Worm (Caenorhabditis elegans) whole organism, mixed stage, embryonic: ENCODE measurements around the gene vrk-1.
A peak's percentile ranks its signal among the peaks of the same experiment; 100 is the strongest.

Source experiments
- M03D4.4 ChIP-seq: sonication (generic microtip); optimal IDR thresholded peaks from 2 replicates; lab custom pipeline; 2017; ENCODE audit warnings: mild to moderate bottlenecking, missing genetic modification characterization, missing compliant biosample characterization
- bed-3 ChIP-seq: fragments of 200-800 bp; sonication (Bioruptor generic); optimal IDR thresholded peaks from 3 replicates; lab custom pipeline; 2018; ENCODE audit warnings: mild to moderate bottlenecking, missing genetic modification characterization, moderate library complexity, missing compliant biosample characterization
- blmp-1 ChIP-seq: fragments of 150-350 bp; optimal IDR thresholded peaks from 2 replicates; lab custom pipeline; 2014; ENCODE audit warnings: missing biosample characterization, missing genetic modification characterization
- ceh-39 ChIP-seq: fragments of 150-350 bp; optimal IDR thresholded peaks from 2 replicates; lab custom pipeline; 2014; ENCODE audit warnings: missing biosample characterization, missing genetic modification characterization
- ceh-43 ChIP-seq: fragments of 200-800 bp; sonication (Bioruptor generic); optimal IDR thresholded peaks from 2 replicates; lab custom pipeline; 2018; ENCODE audit warnings: mild to moderate bottlenecking, missing genetic modification characterization, moderate library complexity, missing compliant biosample characterization
- ceh-83 ChIP-seq: fragments of 200-800 bp; sonication (Bioruptor generic); optimal IDR thresholded peaks from 2 replicates; lab custom pipeline; 2018; ENCODE audit warnings: mild to moderate bottlenecking, missing genetic modification characterization, missing compliant biosample characterization
- ces-1 ChIP-seq: fragments of 150-350 bp; optimal IDR thresholded peaks from 2 replicates; lab custom pipeline; 2014; ENCODE audit warnings: missing biosample characterization, missing genetic modification reagents, missing genetic modification characterization
- cnd-1 ChIP-seq: fragments of 200-800 bp; sonication (Bioruptor generic); optimal IDR thresholded peaks from 2 replicates; lab custom pipeline; 2018; ENCODE audit warnings: mild to moderate bottlenecking, missing genetic modification characterization, missing compliant biosample characterization
- drap-1 ChIP-seq: fragments of 200-800 bp; sonication (Bioruptor generic); optimal IDR thresholded peaks from 3 replicates; lab custom pipeline; 2018; ENCODE audit warnings: mild to moderate bottlenecking, missing genetic modification characterization, missing compliant biosample characterization
- elt-1 ChIP-seq: sonication (generic microtip); optimal IDR thresholded peaks from 2 replicates; lab custom pipeline; 2017; ENCODE audit warnings: missing genetic modification characterization, mild to moderate bottlenecking, missing compliant biosample characterization, antibody characterized with exemption, moderate library complexity, borderline replicate concordance; ENCODE audit not compliant: insufficient read depth
- elt-3 ChIP-seq: fragments of 150-350 bp; optimal IDR thresholded peaks from 2 replicates; lab custom pipeline; 2014; ENCODE audit warnings: missing biosample characterization, missing genetic modification characterization
- flh-1 ChIP-seq: fragments of 200-800 bp; sonication (Bioruptor generic); optimal IDR thresholded peaks from 2 replicates; lab custom pipeline; 2018; ENCODE audit warnings: mild to moderate bottlenecking, missing genetic modification characterization, moderate library complexity, missing compliant biosample characterization
- ham-2 ChIP-seq: fragments of 200-800 bp; sonication (Bioruptor generic); optimal IDR thresholded peaks from 2 replicates; lab custom pipeline; 2018; ENCODE audit warnings: mild to moderate bottlenecking, missing genetic modification characterization, missing compliant biosample characterization
- hlh-1 ChIP-seq: fragments of 150-350 bp; optimal IDR thresholded peaks from 2 replicates; lab custom pipeline; 2014; ENCODE audit warnings: missing biosample characterization, missing genetic modification reagents, missing genetic modification characterization
- lin-13 ChIP-seq: fragments of 150-350 bp; optimal IDR thresholded peaks from 2 replicates; lab custom pipeline; 2014; ENCODE audit warnings: missing biosample characterization, missing genetic modification characterization
- lin-32 ChIP-seq: fragments of 200-800 bp; sonication (Bioruptor generic); optimal IDR thresholded peaks from 2 replicates; lab custom pipeline; 2018; ENCODE audit warnings: mild to moderate bottlenecking, missing genetic modification characterization, missing compliant biosample characterization
- lsy-2 ChIP-seq: fragments of 150-350 bp; optimal IDR thresholded peaks from 2 replicates; lab custom pipeline; 2014; ENCODE audit warnings: missing biosample characterization, missing genetic modification characterization
- mab-5 ChIP-seq: fragments of 150-350 bp; optimal IDR thresholded peaks from 2 replicates; lab custom pipeline; 2014; ENCODE audit warnings: missing biosample characterization, missing genetic modification characterization
- mep-1 ChIP-seq: fragments of 150-350 bp; optimal IDR thresholded peaks from 2 replicates; lab custom pipeline; 2017; ENCODE audit warnings: missing biosample characterization, missing genetic modification reagents, missing genetic modification characterization, inconsistent platforms
- mls-2 ChIP-seq: sonication (generic microtip); optimal IDR thresholded peaks from 2 replicates; lab custom pipeline; 2016; ENCODE audit warnings: mild to moderate bottlenecking, missing genetic modification characterization, moderate library complexity, missing compliant biosample characterization
- nhr-12 ChIP-seq: fragments of 150-350 bp; optimal IDR thresholded peaks from 2 replicates; lab custom pipeline; 2014; ENCODE audit warnings: missing biosample characterization, missing genetic modification characterization
- nhr-2 ChIP-seq: fragments of 150-350 bp; optimal IDR thresholded peaks from 2 replicates; lab custom pipeline; 2014; ENCODE audit warnings: missing biosample characterization, missing genetic modification characterization
- nhr-237 ChIP-seq: fragments of 150-350 bp; optimal IDR thresholded peaks from 2 replicates; lab custom pipeline; 2014; ENCODE audit warnings: missing biosample characterization, missing genetic modification characterization
- nhr-28 ChIP-seq: fragments of 150-350 bp; optimal IDR thresholded peaks from 2 replicates; lab custom pipeline; 2014; ENCODE audit warnings: missing biosample characterization, missing genetic modification characterization
- nhr-76 ChIP-seq: sonication (generic microtip); optimal IDR thresholded peaks from 2 replicates; lab custom pipeline; 2017; ENCODE audit warnings: missing biosample characterization, missing genetic modification characterization
- pha-4 ChIP-seq: fragments of 150-350 bp; optimal IDR thresholded peaks from 2 replicates; lab custom pipeline; 2018; ENCODE audit warnings: missing biosample characterization, missing genetic modification reagents, missing genetic modification characterization
- sem-2 ChIP-seq: fragments of 200-800 bp; sonication (Bioruptor generic); optimal IDR thresholded peaks from 2 replicates; lab custom pipeline; 2018; ENCODE audit warnings: mild to moderate bottlenecking, missing genetic modification characterization, missing compliant biosample characterization
- snpc-4 ChIP-seq: fragments of 150-350 bp; optimal IDR thresholded peaks from 2 replicates; lab custom pipeline; 2014; ENCODE audit warnings: missing biosample characterization, missing genetic modification characterization
- sptf-1 ChIP-seq: sonication (generic microtip); optimal IDR thresholded peaks from 2 replicates; lab custom pipeline; 2017; ENCODE audit warnings: mild to moderate bottlenecking, missing genetic modification characterization, moderate library complexity, missing compliant biosample characterization
- unc-120 ChIP-seq: sonication (generic microtip); optimal IDR thresholded peaks from 2 replicates; lab custom pipeline; 2017; ENCODE audit warnings: missing genetic modification characterization, missing compliant biosample characterization; ENCODE audit not compliant: poor library complexity, severe bottlenecking
- unc-39 ChIP-seq: fragments of 150-350 bp; optimal IDR thresholded peaks from 2 replicates; lab custom pipeline; 2014; ENCODE audit warnings: missing biosample characterization, missing genetic modification characterization
- unc-62 ChIP-seq: fragments of 150-350 bp; optimal IDR thresholded peaks from 2 replicates; lab custom pipeline; 2014; ENCODE audit warnings: missing biosample characterization, missing genetic modification reagents, missing genetic modification characterization
- ztf-11 ChIP-seq: fragments of 150-350 bp; optimal IDR thresholded peaks from 2 replicates; lab custom pipeline; 2014; ENCODE audit warnings: missing biosample characterization, missing genetic modification characterization

Gene vrk-1

DNA sequence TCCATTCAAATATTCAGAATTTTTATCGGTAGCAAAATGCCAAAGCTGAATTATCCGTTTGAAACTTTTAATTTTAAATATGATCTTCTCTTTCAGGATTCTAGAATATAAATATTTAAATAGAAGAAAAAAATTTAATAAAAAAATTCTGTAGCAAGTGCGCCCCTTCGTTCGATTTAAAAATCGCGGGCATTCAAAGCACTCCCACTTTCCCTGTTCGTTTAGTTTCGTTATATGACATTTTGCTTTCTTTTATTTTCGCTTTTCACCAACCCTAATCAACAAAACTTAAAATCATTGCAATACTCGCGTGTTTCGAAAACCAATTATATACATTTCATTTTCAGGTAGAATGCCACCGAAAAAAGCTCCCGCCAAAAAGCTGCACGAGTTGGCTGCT is at the start of gene vrk-1:
TSS of gene vrk-1 (plus strand) at position 348 of the 400 bp plus-strand sequence.
- no peak for TF ChIP-seq nhr-237 (tag; lab: Kevin White, UChicago)
- no peak for TF ChIP-seq ces-1
- no peak for TF ChIP-seq elt-1 (tag; lab: Kevin White, UChicago)
- no peak for TF ChIP-seq nhr-76 (tag; lab: Kevin White, UChicago)
- TF ChIP-seq lin-32 (GFP tag; lab: Kevin White, UChicago), result no peak
- TF ChIP-seq lin-13 (tag; lab: Kevin White, UChicago), result no peak
- TF ChIP-seq nhr-2, result no peak
- TF ChIP-seq ztf-11, result no peak
- no peak for TF ChIP-seq nhr-28 (tag; lab: Kevin White, UChicago)
- no peak for TF ChIP-seq nhr-12
- no peak for TF ChIP-seq mls-2 (tag; lab: Kevin White, UChicago)
- no peak for TF ChIP-seq ceh-43 (GFP tag; lab: Kevin White, UChicago)
- no peak for TF ChIP-seq blmp-1
- no peak for TF ChIP-seq ham-2 (GFP tag; lab: Kevin White, UChicago)
- no peak for TF ChIP-seq unc-39 (tag; lab: Kevin White, UChicago)
- no peak for TF ChIP-seq elt-3 (tag; lab: Kevin White, UChicago)
- no peak for TF ChIP-seq mep-1 (tag; lab: Kevin White, UChicago)
- TF ChIP-seq unc-62, result no peak
- no peak for TF ChIP-seq snpc-4 (tag; lab: Kevin White, UChicago)
- TF ChIP-seq M03D4.4 (tag; lab: Kevin White, UChicago), result no peak

DNA sequence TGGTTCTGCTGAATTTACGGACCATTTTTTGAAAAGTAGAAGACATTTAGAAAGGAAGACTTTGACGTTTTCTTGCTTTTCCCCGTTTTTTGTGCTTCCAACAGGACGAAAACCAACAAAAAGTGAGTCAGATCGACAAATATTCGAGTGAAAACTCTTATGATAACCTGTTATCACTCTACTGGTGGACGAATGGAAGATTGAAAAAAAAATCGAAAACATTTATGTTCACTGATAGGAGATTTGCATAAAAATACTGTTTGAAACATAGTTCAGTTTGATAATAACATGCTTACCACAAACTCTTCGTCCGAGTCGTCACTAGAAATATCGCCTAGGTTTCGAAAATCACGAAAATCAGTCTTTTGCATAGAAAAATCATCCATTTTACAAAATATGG is 49.4 kb upstream of the vrk-1 start:
- TF ChIP-seq nhr-2, result no peak
- no peak for TF ChIP-seq mab-5 (tag; lab: Kevin White, UChicago)
- no peak for TF ChIP-seq unc-120 (tag; lab: Kevin White, UChicago)
- TF ChIP-seq nhr-237 (tag; lab: Kevin White, UChicago), result no peak
- no peak for TF ChIP-seq sptf-1 (tag; lab: Kevin White, UChicago)
- TF ChIP-seq unc-39 (tag; lab: Kevin White, UChicago), result no peak
- no peak for TF ChIP-seq sem-2
- TF ChIP-seq nhr-76 (tag; lab: Kevin White, UChicago), result no peak
- no peak for TF ChIP-seq lin-13 (tag; lab: Kevin White, UChicago)
- no peak for TF ChIP-seq bed-3
- TF ChIP-seq unc-62, result no peak
- no peak for TF ChIP-seq ceh-39 (tag; lab: Kevin White, UChicago)
- no peak for TF ChIP-seq nhr-28 (tag; lab: Kevin White, UChicago)

DNA sequence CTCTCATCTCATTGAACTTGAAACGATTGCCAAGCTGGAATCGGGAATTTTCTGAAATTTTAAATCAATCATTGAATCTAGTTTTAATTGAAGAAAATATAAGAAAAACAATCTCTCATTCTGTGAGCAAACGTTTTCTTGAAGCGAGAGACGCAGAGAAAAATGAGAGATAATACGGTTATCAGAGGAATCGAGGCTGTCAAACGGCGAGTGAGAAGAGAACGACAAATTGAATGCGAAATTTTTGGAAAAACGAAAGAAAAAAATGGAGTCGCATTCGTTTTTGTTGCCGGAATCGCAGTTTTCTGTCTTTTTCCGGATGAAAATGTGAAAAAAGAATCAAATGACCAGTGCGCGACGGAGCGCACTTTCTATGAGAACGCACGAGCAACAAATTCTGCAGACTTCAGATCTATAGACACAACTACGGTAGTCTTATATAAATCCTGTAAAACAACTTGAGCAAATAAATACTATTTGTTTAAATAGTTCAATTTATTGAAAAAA is 48.1 kb upstream of the vrk-1 start, which contains the start of gene tex-2:
TSS of gene tex-2 (minus strand) at position 51 of the 507 bp plus-strand sequence.
- TF ChIP-seq ham-2 (GFP tag; lab: Kevin White, UChicago), result no peak
- peak; percentile 30 for TF ChIP-seq lsy-2 (tag; lab: Kevin White, UChicago)
- peak; percentile 54 for TF ChIP-seq lin-13 (tag; lab: Kevin White, UChicago)
- TF ChIP-seq ces-1, result peak; percentile 89
- no peak for TF ChIP-seq mls-2 (tag; lab: Kevin White, UChicago)
- peak; percentile 86 for TF ChIP-seq mep-1 (tag; lab: Kevin White, UChicago)
- TF ChIP-seq flh-1, result no peak
- TF ChIP-seq cnd-1 (tag; lab: Kevin White, UChicago), result no peak
- no peak for TF ChIP-seq nhr-12

DNA sequence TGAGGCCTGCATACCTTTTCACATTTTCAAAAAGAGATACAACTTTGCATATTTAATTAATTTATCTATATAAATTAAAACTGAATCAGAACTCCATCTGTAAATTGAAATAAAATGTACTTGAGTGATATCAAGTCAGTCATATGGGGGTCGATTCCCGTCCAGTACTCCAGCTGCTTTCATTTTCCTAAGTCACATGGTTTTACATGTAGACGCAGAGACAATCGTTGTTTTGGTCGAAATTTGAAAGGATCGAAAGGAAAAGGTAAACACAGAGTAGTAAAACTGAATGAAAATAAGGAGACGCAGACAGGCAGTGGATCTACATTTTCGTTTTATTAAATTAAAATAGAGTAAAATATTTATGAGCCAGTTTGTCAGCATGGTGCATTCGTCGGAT is 47.6 kb upstream of the vrk-1 start:
- no peak for TF ChIP-seq elt-1 (tag; lab: Kevin White, UChicago)
- TF ChIP-seq lin-32 (GFP tag; lab: Kevin White, UChicago), result no peak
- no peak for TF ChIP-seq sptf-1 (tag; lab: Kevin White, UChicago)
- TF ChIP-seq nhr-12, result no peak
- TF ChIP-seq ham-2 (GFP tag; lab: Kevin White, UChicago), result no peak
- TF ChIP-seq nhr-76 (tag; lab: Kevin White, UChicago), result no peak
- TF ChIP-seq pha-4 (tag; lab: Kevin White, UChicago), result no peak
- no peak for TF ChIP-seq cnd-1 (tag; lab: Kevin White, UChicago)
- no peak for TF ChIP-seq hlh-1 (tag; lab: Kevin White, UChicago)
- TF ChIP-seq nhr-237 (tag; lab: Kevin White, UChicago), result no peak
- no peak for TF ChIP-seq ceh-83
- TF ChIP-seq nhr-2, result no peak
- no peak for TF ChIP-seq mls-2 (tag; lab: Kevin White, UChicago)
- TF ChIP-seq unc-62, result no peak
- no peak for TF ChIP-seq drap-1 (GFP tag; lab: Kevin White, UChicago)
- TF ChIP-seq, all 35 proteins: peak for 0
